Fruit fly (Drosophila melanogaster): ENCODE data around the gene dgt6.

- TF ChIP-seq CG7045 (GFP tag; optimal IDR thresholded peaks at IDR 0.05), result no peak
- no peak for TF ChIP-seq bab1 (GFP tag; optimal IDR thresholded peaks at IDR 0.05)
- TF ChIP-seq CG12768 (GFP tag; optimal IDR thresholded peaks at IDR 0.05), result no peak
- TF ChIP-seq Mnt (GFP tag; optimal IDR thresholded peaks at IDR 0.05), result no peak
- no peak for TF ChIP-seq ovo (GFP tag; optimal IDR thresholded peaks at IDR 0.05)
- no peak for TF ChIP-seq kay (GFP tag; ENCODE audit: borderline replicate concordance)
- TF ChIP-seq Crg-1 (GFP tag; optimal IDR thresholded peaks at IDR 0.05), result no peak
- TF ChIP-seq CG33017 (tag; optimal IDR thresholded peaks at IDR 0.05), result no peak
- TF ChIP-seq CG14711 (tag; optimal IDR thresholded peaks at IDR 0.05), result no peak
- TF ChIP-seq Clk (GFP tag; optimal IDR thresholded peaks at IDR 0.05), result no peak
- TF ChIP-seq toe (GFP tag; optimal IDR thresholded peaks at IDR 0.05), result no peak
- TF ChIP-seq Hr96 (GFP tag; optimal IDR thresholded peaks at IDR 0.05), result no peak
- TF ChIP-seq cic (GFP tag; optimal IDR thresholded peaks at IDR 0.05), result no peak
These were observed 43.9 kb downstream of the dgt6 start for dm6 chr3R:29086896-29087295.

All from whole organism, adult.